Fruit fly (Drosophila melanogaster) whole organism, prepupa: ENCODE measurements around the gene Ubc87F.

Experiments used
- CG10631 ChIP-seq: fragments of 200-800 bp; sonication (Bioruptor generic); optimal IDR thresholded peaks from 2 replicates; lab custom pipeline; 2016; ENCODE audit warnings: missing biosample characterization, missing genetic modification characterization
- CG10669 ChIP-seq: fragments of 200-800 bp; sonication (Bioruptor generic); optimal IDR thresholded peaks from 3 replicates; lab custom pipeline; 2018; ENCODE audit warnings: missing biosample characterization, mild to moderate bottlenecking, missing genetic modification characterization, moderate library complexity
- CG11762 ChIP-seq: fragments of 200-800 bp; sonication (Bioruptor generic); optimal IDR thresholded peaks from 3 replicates; lab custom pipeline; 2016; ENCODE audit warnings: missing biosample characterization, missing genetic modification characterization; ENCODE audit not compliant: insufficient read depth
- CG15336 ChIP-seq: fragments of 200-800 bp; sonication (Bioruptor generic); IDR thresholded peaks from 2 replicates; pipeline ENCODE4 v1.3.6; 2022; ENCODE audit warnings: missing biosample characterization, missing genetic modification characterization
- CG31627 ChIP-seq: fragments of 200-800 bp; sonication (Bioruptor generic); optimal IDR thresholded peaks from 3 replicates; lab custom pipeline; 2016; ENCODE audit warnings: missing biosample characterization, missing genetic modification characterization
- CG4318 ChIP-seq: fragments of 200-800 bp; sonication (Bioruptor generic); optimal IDR thresholded peaks from 3 replicates; lab custom pipeline; 2017; ENCODE audit warnings: missing biosample characterization, mild to moderate bottlenecking, missing genetic modification characterization
- CG6163 ChIP-seq: fragments of 200-800 bp; sonication (Bioruptor generic); IDR thresholded peaks from 3 replicates; pipeline ENCODE4 v1.3.6; 2022; ENCODE audit warnings: missing biosample characterization, missing genetic modification characterization
- CG8119 ChIP-seq: fragments of 200-800 bp; sonication (Bioruptor generic); IDR thresholded peaks from 3 replicates; pipeline ENCODE4 v1.3.6; 2022; ENCODE audit warnings: missing biosample characterization, missing genetic modification characterization
- CG8319 ChIP-seq: fragments of 200-800 bp; sonication (Bioruptor generic); optimal IDR thresholded peaks from 3 replicates; lab custom pipeline; 2016; ENCODE audit warnings: missing biosample characterization, missing genetic modification characterization
- CG8632 ChIP-seq: fragments of 200-800 bp; sonication (Bioruptor generic); optimal IDR thresholded peaks from 3 replicates; lab custom pipeline; 2016; ENCODE audit warnings: missing biosample characterization, missing genetic modification characterization
- Eip93F ChIP-seq: fragments of 200-800 bp; sonication (Bioruptor generic); optimal IDR thresholded peaks from 2 replicates; lab custom pipeline; 2016; ENCODE audit warnings: missing biosample characterization, mild to moderate bottlenecking, missing genetic modification characterization
- Ets96B ChIP-seq: fragments of 200-800 bp; optimal IDR thresholded peaks from 2 replicates; lab custom pipeline; 2019; ENCODE audit warnings: missing biosample characterization, mild to moderate bottlenecking, missing genetic modification characterization, moderate library complexity
- Gug ChIP-seq: fragments of 200-800 bp; sonication (Bioruptor generic); IDR thresholded peaks from 2 replicates; pipeline ENCODE4 v1.3.6; 2022; ENCODE audit warnings: missing biosample characterization, missing genetic modification characterization
- Hr4 ChIP-seq: fragments of 200-800 bp; sonication (Bioruptor generic); optimal IDR thresholded peaks from 3 replicates; lab custom pipeline; 2016; ENCODE audit warnings: missing biosample characterization, missing genetic modification characterization
- Met ChIP-seq: fragments of 200-800 bp; sonication (Bioruptor generic); optimal IDR thresholded peaks from 3 replicates; lab custom pipeline; 2016; ENCODE audit warnings: missing biosample characterization, missing genetic modification characterization
- Smox ChIP-seq: fragments of 200-800 bp; sonication (Bioruptor generic); optimal IDR thresholded peaks from 3 replicates; lab custom pipeline; 2016; ENCODE audit warnings: missing biosample characterization, missing genetic modification characterization
- Sox14 ChIP-seq: fragments of 200-800 bp; sonication (Bioruptor generic); optimal IDR thresholded peaks from 3 replicates; lab custom pipeline; 2016; ENCODE audit warnings: missing biosample characterization, missing genetic modification characterization
- acj6 ChIP-seq: fragments of 200-800 bp; sonication (Bioruptor generic); optimal IDR thresholded peaks from 3 replicates; lab custom pipeline; 2016; ENCODE audit warnings: missing biosample characterization, missing genetic modification characterization
- dac ChIP-seq: fragments of 200-800 bp; sonication (Bioruptor generic); optimal IDR thresholded peaks from 2 replicates; lab custom pipeline; 2017; ENCODE audit warnings: missing biosample characterization, mild to moderate bottlenecking, missing genetic modification characterization
- pdm3 ChIP-seq: fragments of 200-800 bp; sonication (Bioruptor generic); optimal IDR thresholded peaks from 3 replicates; lab custom pipeline; 2016; ENCODE audit warnings: missing biosample characterization, missing genetic modification characterization
- salr ChIP-seq, 2 experiments: fragments of 200-800 bp; sonication (Bioruptor generic); optimal IDR thresholded peaks; 3 replicates each; lab custom pipeline; 2016 to 2018; ENCODE audit warnings: missing biosample characterization in 2 of 2, missing genetic modification characterization in 2 of 2, mild to moderate bottlenecking in 1 of 2
- ss ChIP-seq, 2 experiments: fragments of 200-800 bp; sonication (Bioruptor generic); optimal IDR thresholded peaks; 2 replicates in 1 of 2; 3 replicates in 1 of 2; lab custom pipeline; 2017 to 2018; ENCODE audit warnings: mild to moderate bottlenecking in 2 of 2, missing biosample characterization in 2 of 2, missing genetic modification characterization in 2 of 2, moderate library complexity in 1 of 2

The Ubc87F gene

DNA sequence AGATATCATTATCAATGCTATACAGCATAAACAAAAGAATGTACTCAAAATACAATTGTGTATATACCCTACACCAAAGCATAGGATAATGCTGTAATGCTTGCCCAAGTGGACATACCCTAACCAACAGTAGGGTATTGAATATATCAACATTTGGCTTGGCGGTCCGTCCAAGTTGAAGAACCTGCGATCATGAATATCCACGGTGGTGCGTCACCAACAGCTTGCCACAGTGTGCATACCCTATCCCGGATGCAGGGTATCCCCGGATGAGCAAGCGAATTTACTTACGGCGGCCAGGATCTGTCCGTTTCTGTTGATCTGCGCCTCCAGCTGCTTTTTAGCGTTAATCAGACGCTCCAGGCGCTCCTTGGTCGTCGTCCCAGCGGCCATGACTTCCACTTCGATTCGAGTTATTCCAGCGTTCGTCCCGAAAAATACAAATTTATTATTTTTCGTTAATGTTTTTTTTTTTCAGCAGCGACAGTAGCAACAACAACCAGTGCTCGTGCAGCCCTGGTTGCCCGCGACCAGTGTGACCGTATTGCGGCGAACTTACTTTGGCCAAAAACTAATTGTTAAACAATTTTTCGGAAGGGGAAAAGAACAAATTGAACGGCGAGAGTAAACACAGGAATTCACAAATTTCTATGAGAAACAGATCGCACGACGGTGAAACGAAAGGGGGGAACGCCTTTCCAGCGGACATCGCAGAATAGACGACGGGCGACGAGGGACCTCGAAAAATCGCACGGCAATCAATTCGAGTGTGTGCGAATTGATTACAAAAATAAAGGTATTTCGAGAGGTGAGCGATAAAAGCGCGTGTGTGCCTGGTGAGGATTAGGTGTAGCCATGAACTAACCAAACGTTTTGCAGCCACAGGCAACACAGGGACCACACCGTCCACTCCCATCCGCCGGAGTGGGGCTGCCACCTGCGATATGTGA lies 41.6 kb downstream of the Ubc87F start, which contains the start of the genes Lkb1 and CG9588 (continued):
- TF ChIP-seq pdm3 (GFP tag; lab: Kevin White, UChicago) (peak; percentile 79), Eip93F (GFP tag; lab: Kevin White, UChicago) (no peak), CG8632 (GFP tag; lab: Kevin White, UChicago) (peak; percentile 61), acj6 (GFP tag; lab: Kevin White, UChicago) (peak; percentile 69), CG15336 (GFP tag; lab: Robert Waterston, UW) (peak; percentile 77), CG6163 (GFP tag; lab: Robert Waterston, UW) (peak; percentile 92), CG4318 (GFP tag; lab: Kevin White, UChicago) (no peak), CG31627 (GFP tag; lab: Kevin White, UChicago) (peak; percentile 85), CG8119 (GFP tag; lab: Robert Waterston, UW) (peak; percentile 75), Smox (GFP tag; lab: Kevin White, UChicago) (no peak), ss (GFP tag; optimal IDR thresholded peaks at IDR 0.05; lab: Kevin White, UChicago) (peak; percentile 19 to 51), Hr4 (GFP tag; lab: Kevin White, UChicago) (peak; percentile 88), Gug (GFP tag; lab: Robert Waterston, UW) (peak; percentile 80), CG11762 (GFP tag; lab: Kevin White, UChicago) (peak; percentile 19), CG8319 (peak; percentile 68), Met (GFP tag; lab: Kevin White, UChicago) (no peak)

DNA sequence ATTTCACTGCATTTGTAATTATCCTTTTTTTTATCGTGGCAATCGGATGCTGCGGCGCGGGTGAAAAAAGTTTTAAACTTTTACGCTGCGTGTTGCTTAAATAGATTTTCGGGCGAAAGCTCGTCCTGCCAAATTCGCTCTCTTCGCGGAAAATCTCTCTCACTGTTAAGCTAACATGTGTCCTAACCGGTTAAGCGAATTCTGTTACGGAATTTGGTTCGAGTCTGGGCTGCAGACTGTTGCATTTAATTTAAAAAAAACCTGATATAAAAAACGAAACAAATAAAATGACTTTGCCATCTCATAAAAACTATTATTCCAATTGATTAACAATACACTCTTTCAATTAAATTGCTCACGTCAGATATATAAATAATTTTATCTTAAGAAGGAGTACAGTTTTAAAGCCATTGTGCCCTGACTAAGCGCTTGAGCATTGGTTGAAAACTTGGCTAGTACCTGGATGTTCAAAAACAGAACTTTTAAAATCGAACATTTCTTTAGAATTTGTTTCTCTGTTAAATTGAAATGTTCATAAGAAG lies 43.4 kb downstream of the Ubc87F start, which contains the start of gene Task6:
TSS of gene Task6 (minus strand) at position 51 of the 542 bp plus-strand sequence.
- no peak for TF ChIP-seq dac
- TF ChIP-seq salr (GFP tag; optimal IDR thresholded peaks at IDR 0.05; lab: Kevin White, UChicago): no peak

DNA sequence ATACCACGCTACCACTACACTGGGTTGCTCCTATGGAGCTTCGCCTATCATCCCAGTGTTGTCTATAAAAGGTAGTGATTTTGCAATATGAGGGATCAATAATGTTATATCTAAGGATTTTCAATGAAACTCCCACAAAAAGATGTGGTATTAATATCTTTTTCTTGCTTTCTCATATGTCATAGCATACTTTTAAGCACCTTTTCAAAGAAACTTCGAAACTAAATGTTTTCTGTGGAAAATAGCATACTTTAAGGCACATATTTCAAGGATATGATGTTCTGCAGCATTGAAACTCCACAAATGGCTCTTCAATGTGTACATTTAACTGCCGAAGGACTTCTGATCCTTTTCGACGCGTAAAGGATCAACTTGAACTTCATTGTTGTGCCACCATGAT lies 45.1 kb downstream of the Ubc87F start:
- TF ChIP-seq CG10631 (no peak), dac (no peak), Hr4 (GFP tag; lab: Kevin White, UChicago) (no peak), Ets96B (no peak), Sox14 (GFP tag; lab: Kevin White, UChicago) (no peak), CG10669 (no peak), CG8119 (GFP tag; lab: Robert Waterston, UW) (no peak)
